7 fruit fly cellular contexts compared by ENCODE assay signal in the genomic region with DNA sequence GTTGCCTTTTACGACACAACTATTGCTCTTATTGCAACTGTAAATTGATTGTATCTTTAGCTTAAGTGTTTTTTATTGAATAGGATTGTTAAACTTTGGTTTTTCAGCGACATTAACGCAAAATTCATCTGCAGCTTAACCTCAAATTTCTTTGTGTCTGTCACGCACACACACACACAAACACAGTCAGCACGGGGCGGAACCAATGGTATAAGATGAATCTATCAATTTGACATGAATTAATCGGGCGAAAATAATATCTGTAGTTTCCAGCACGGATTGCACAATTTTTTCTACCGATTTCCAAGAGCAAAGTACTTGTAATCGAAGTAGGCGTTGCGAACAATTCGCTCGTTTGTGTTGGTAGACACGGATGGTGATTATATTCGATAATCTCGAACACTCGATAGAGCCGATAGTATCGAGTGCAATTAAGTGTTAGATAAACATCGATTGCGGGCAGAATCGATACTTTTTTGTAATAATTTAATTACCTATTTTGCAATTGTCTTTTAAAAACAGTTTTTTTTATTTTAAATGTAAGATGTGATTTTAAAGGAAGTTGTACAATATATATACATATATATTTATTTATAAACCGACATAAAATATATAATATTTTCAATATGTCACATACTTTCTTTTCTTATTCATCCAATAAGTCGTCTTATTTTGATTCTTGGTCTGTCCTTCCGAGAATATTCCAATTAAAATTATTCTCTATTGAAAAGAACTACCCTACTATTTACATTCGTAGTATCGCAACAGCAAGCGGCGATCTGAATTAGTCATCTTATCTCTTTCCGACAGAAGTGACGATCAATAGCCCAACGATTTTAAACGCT.
A peak's percentile ranks its signal among the peaks of the same experiment; 100 is the strongest.
TF ChIP-seq lines count a peak whose summit lies in the region.

Gene PRL-1, minus strand, starts transcription at position 380 of the 845 bp plus-strand sequence.
Gene EndoGI, plus strand, starts transcription at position 462 of the 845 bp plus-strand sequence.

- no peak for TF ChIP-seq CTCF in whole organism, embryonic (GFP tag; optimal IDR thresholded peaks at IDR 0.05; lab: Kevin White, UChicago)

TF ChIP-seq in Kc167, 6 proteins besides CTCF, POLR2A, EP300 and RAD21:
- TF ChIP-seq psq (optimal IDR thresholded peaks at IDR 0.05; lab: Kevin White, UChicago) (peak; percentile 84), Sin3A (optimal IDR thresholded peaks at IDR 0.05; lab: Kevin White, UChicago) (no peak), h (optimal IDR thresholded peaks at IDR 0.05; lab: Kevin White, UChicago) (no peak)

TF ChIP-seq in whole organism, 6 proteins besides CTCF, POLR2A, EP300 and RAD21:
- no peak for TF ChIP-seq pan (optimal IDR thresholded peaks at IDR 0.05; lab: Kevin White, UChicago)
- TF ChIP-seq psq (optimal IDR thresholded peaks at IDR 0.05; lab: Kevin White, UChicago) = no peak
- TF ChIP-seq EcR (GFP tag; optimal IDR thresholded peaks at IDR 0.05; lab: Kevin White, UChicago) = no peak
- TF ChIP-seq usp (GFP tag; optimal IDR thresholded peaks at IDR 0.05; lab: Kevin White, UChicago) = no peak
- peak; percentile 47 for TF ChIP-seq CG8478 (optimal IDR thresholded peaks at IDR 0.05; lab: Kevin White, UChicago)
TF ChIP-seq in whole organism: peak in this region for 1.

TF ChIP-seq in whole organism, adult, 20 proteins besides CTCF, POLR2A, EP300 and RAD21 (continues in another document):
- TF ChIP-seq ovo (GFP tag; optimal IDR thresholded peaks at IDR 0.05; lab: Kevin White, UChicago) (peak; percentile 69), Hr96 (GFP tag; optimal IDR thresholded peaks at IDR 0.05; lab: Kevin White, UChicago) (no peak), CG14711 (tag; optimal IDR thresholded peaks at IDR 0.05; lab: Kevin White, UChicago) (peak; percentile 92), bab1 (GFP tag; optimal IDR thresholded peaks at IDR 0.05; lab: Kevin White, UChicago) (peak; percentile 96), CG7045 (GFP tag; optimal IDR thresholded peaks at IDR 0.05; lab: Kevin White, UChicago) (peak; percentile 84), cic (GFP tag; optimal IDR thresholded peaks at IDR 0.05; lab: Kevin White, UChicago) (peak; percentile 51), pad (GFP tag; optimal IDR thresholded peaks at IDR 0.05; lab: Kevin White, UChicago) (peak; percentile 66), CG33017 (tag; optimal IDR thresholded peaks at IDR 0.05; lab: Kevin White, UChicago) (peak; percentile 94), CG12768 (GFP tag; optimal IDR thresholded peaks at IDR 0.05; lab: Kevin White, UChicago) (peak; percentile 56), CG1620 (GFP tag; optimal IDR thresholded peaks at IDR 0.05; lab: Kevin White, UChicago) (peak; percentile 20), CG11617 (GFP tag; optimal IDR thresholded peaks at IDR 0.05; lab: Kevin White, UChicago) (peak; percentile 95), CG7101 (tag; optimal IDR thresholded peaks at IDR 0.05; lab: Kevin White, UChicago) (peak; percentile 94), Mnt (GFP tag; optimal IDR thresholded peaks at IDR 0.05; lab: Kevin White, UChicago) (peak; percentile 40), tj (GFP tag; optimal IDR thresholded peaks at IDR 0.05; lab: Kevin White, UChicago) (peak; percentile 65)

TF ChIP-seq in whole organism, embryonic, 481 proteins besides CTCF, POLR2A, EP300 and RAD21 (continues in another document):
- TF ChIP-seq Bgb (GFP tag; IDR thresholded peaks at IDR 0.05; lab: Robert Waterston, UW; ENCODE audit: partially characterized antibody) = peak; percentile 99
- peak; percentile 79 for TF ChIP-seq CG13894 (tag; optimal IDR thresholded peaks at IDR 0.05; lab: Kevin White, UChicago)
- TF ChIP-seq luna (GFP tag; optimal IDR thresholded peaks at IDR 0.05; lab: Kevin White, UChicago) = no peak
- peak; percentile 31 for TF ChIP-seq ATbp (GFP tag; optimal IDR thresholded peaks at IDR 0.05; lab: Kevin White, UChicago)
- TF ChIP-seq peb (GFP tag; IDR thresholded peaks at IDR 0.05; lab: Robert Waterston, UW) = peak; percentile 26; the same call in 1 of the 2 replicates
- TF ChIP-seq CG15479 (GFP tag; optimal IDR thresholded peaks at IDR 0.05; lab: Kevin White, UChicago) = peak; percentile 53
- no peak for TF ChIP-seq dmrt99B (tag; optimal IDR thresholded peaks at IDR 0.05; lab: Kevin White, UChicago)
- no peak for TF ChIP-seq hth (optimal IDR thresholded peaks at IDR 0.05; lab: Kevin White, UChicago)
- no peak for TF ChIP-seq CG11247 (GFP tag; IDR thresholded peaks at IDR 0.05; lab: Robert Waterston, UW)
- peak; percentile 36 for TF ChIP-seq CG4820 (GFP tag; optimal IDR thresholded peaks at IDR 0.05; lab: Kevin White, UChicago)
- TF ChIP-seq sr (GFP tag; IDR thresholded peaks at IDR 0.05; lab: Robert Waterston, UW) = no peak
- TF ChIP-seq CG15269 (tag; optimal IDR thresholded peaks at IDR 0.05; lab: Kevin White, UChicago) = peak; percentile 90
- TF ChIP-seq Sox102F (GFP tag; optimal IDR thresholded peaks at IDR 0.05; lab: Kevin White, UChicago) = no peak
- TF ChIP-seq CG13123 (GFP tag; optimal IDR thresholded peaks at IDR 0.05; lab: Kevin White, UChicago) = peak; percentile 32
- no peak for TF ChIP-seq pros (GFP tag; optimal IDR thresholded peaks at IDR 0.05; lab: Kevin White, UChicago)

TF ChIP-seq in whole organism, prepupa, 60 proteins besides CTCF, POLR2A, EP300 and RAD21 (continues in another document):
- TF ChIP-seq Lpt (GFP tag; optimal IDR thresholded peaks at IDR 0.05; lab: Kevin White, UChicago) = peak; percentile 45
- TF ChIP-seq CG16779 (tag; optimal IDR thresholded peaks at IDR 0.05; lab: Kevin White, UChicago) = no peak
- TF ChIP-seq fkh (GFP tag; optimal IDR thresholded peaks at IDR 0.05; lab: Kevin White, UChicago) = peak; percentile 58
- TF ChIP-seq CG4318 (GFP tag; optimal IDR thresholded peaks at IDR 0.05; lab: Kevin White, UChicago) = no peak
- no peak for TF ChIP-seq fd59A (GFP tag; optimal IDR thresholded peaks at IDR 0.05; lab: Kevin White, UChicago)
- TF ChIP-seq dac (GFP tag; optimal IDR thresholded peaks at IDR 0.05; lab: Kevin White, UChicago) = no peak
- peak; percentile 81 for TF ChIP-seq Ets96B (tag; optimal IDR thresholded peaks at IDR 0.05; lab: Kevin White, UChicago)
- peak; percentile 31 for TF ChIP-seq Sox15 (GFP tag; optimal IDR thresholded peaks at IDR 0.05; lab: Kevin White, UChicago)
- TF ChIP-seq Blimp-1 (GFP tag; optimal IDR thresholded peaks at IDR 0.05; lab: Kevin White, UChicago) = peak; percentile 39
- TF ChIP-seq eg (GFP tag; IDR thresholded peaks at IDR 0.05; lab: Robert Waterston, UW) = no peak; the same call in 1 of the 3 replicates
- no peak for TF ChIP-seq CG11902 (GFP tag; optimal IDR thresholded peaks at IDR 0.05; lab: Kevin White, UChicago)
- TF ChIP-seq achi (GFP tag; optimal IDR thresholded peaks at IDR 0.05; lab: Kevin White, UChicago) = peak; percentile 72
- TF ChIP-seq CG6808 (GFP tag; optimal IDR thresholded peaks at IDR 0.05; lab: Kevin White, UChicago) = peak; percentile 56
- peak; percentile 80 for TF ChIP-seq acj6 (GFP tag; optimal IDR thresholded peaks at IDR 0.05; lab: Kevin White, UChicago)
- TF ChIP-seq Hr4 (GFP tag; optimal IDR thresholded peaks at IDR 0.05; lab: Kevin White, UChicago) = peak; percentile 69

TF ChIP-seq in whole organism, pupa, 21 proteins besides CTCF, POLR2A, EP300 and RAD21 (continues in another document):
- TF ChIP-seq CG10348 (GFP tag; IDR thresholded peaks at IDR 0.05; lab: Robert Waterston, UW) = no peak
- TF ChIP-seq EcR (GFP tag; optimal IDR thresholded peaks at IDR 0.05; lab: Kevin White, UChicago) = no peak
- peak; percentile 81 for TF ChIP-seq CG8159 (tag; optimal IDR thresholded peaks at IDR 0.05; lab: Kevin White, UChicago)
- TF ChIP-seq CG15710 (tag; optimal IDR thresholded peaks at IDR 0.05; lab: Kevin White, UChicago) = peak; percentile 79
- peak; percentile 75 for TF ChIP-seq CG17806 (tag; optimal IDR thresholded peaks at IDR 0.05; lab: Kevin White, UChicago)
- peak; percentile 87 for TF ChIP-seq CG32121 (GFP tag; IDR thresholded peaks at IDR 0.05; lab: Robert Waterston, UW)
- peak; percentile 78; the same call in 1 of the 2 replicates for TF ChIP-seq Ets98B (GFP tag; IDR thresholded peaks at IDR 0.05; lab: Robert Waterston, UW)
- TF ChIP-seq CG9948 (tag; optimal IDR thresholded peaks at IDR 0.05; lab: Kevin White, UChicago) = peak; percentile 71
- peak; percentile 10 for TF ChIP-seq gl (tag; optimal IDR thresholded peaks at IDR 0.05; lab: Kevin White, UChicago)
- TF ChIP-seq Pif1B (GFP tag; optimal IDR thresholded peaks at IDR 0.05; lab: Kevin White, UChicago) = peak; percentile 47
- TF ChIP-seq D1 (tag; optimal IDR thresholded peaks at IDR 0.05; lab: Kevin White, UChicago) = peak; percentile 4
- TF ChIP-seq CG8301 (tag; optimal IDR thresholded peaks at IDR 0.05; lab: Kevin White, UChicago) = peak; percentile 67
- no peak for TF ChIP-seq CG13204 (GFP tag; optimal IDR thresholded peaks at IDR 0.05; lab: Kevin White, UChicago)
- TF ChIP-seq fd96Ca (GFP tag; IDR thresholded peaks at IDR 0.05; lab: Robert Waterston, UW) = no peak
- TF ChIP-seq Pif1A (GFP tag; optimal IDR thresholded peaks at IDR 0.05; lab: Kevin White, UChicago) = peak; percentile 68
- peak; percentile 85 for TF ChIP-seq CG12605 (GFP tag; IDR thresholded peaks at IDR 0.05; lab: Robert Waterston, UW)

TF ChIP-seq in whole organism, wandering third instar larva, 38 proteins besides CTCF, POLR2A, EP300 and RAD21 (continues in another document):
- TF ChIP-seq sv (GFP tag; optimal IDR thresholded peaks at IDR 0.05; lab: Kevin White, UChicago) = peak; percentile 51
- TF ChIP-seq h (GFP tag; optimal IDR thresholded peaks at IDR 0.05; lab: Kevin White, UChicago) = peak; percentile 57
- TF ChIP-seq CG9705 (GFP tag; optimal IDR thresholded peaks at IDR 0.05; lab: Kevin White, UChicago) = peak; percentile 19
- TF ChIP-seq GATAd (GFP tag; optimal IDR thresholded peaks at IDR 0.05; lab: Kevin White, UChicago) = no peak
- TF ChIP-seq fru (GFP tag; optimal IDR thresholded peaks at IDR 0.05; lab: Kevin White, UChicago) = peak; percentile 46
- TF ChIP-seq Hnf4 (GFP tag; optimal IDR thresholded peaks at IDR 0.05; lab: Kevin White, UChicago) = peak; percentile 78
- no peak for TF ChIP-seq pan (optimal IDR thresholded peaks at IDR 0.05; lab: Kevin White, UChicago)
- peak; percentile 10 for TF ChIP-seq dsf (GFP tag; optimal IDR thresholded peaks at IDR 0.05; lab: Kevin White, UChicago; ENCODE audit: borderline replicate concordance)
- peak; percentile 66 for TF ChIP-seq Hr83 (GFP tag; optimal IDR thresholded peaks at IDR 0.05; lab: Kevin White, UChicago; ENCODE audit: poor library complexity, severe bottlenecking)
- TF ChIP-seq jim (GFP tag; optimal IDR thresholded peaks at IDR 0.05; lab: Kevin White, UChicago) = no peak
- peak; percentile 46 for TF ChIP-seq woc (GFP tag; optimal IDR thresholded peaks at IDR 0.05; lab: Kevin White, UChicago)
- peak; percentile 35 for TF ChIP-seq br (GFP tag; optimal IDR thresholded peaks at IDR 0.05; lab: Kevin White, UChicago)
- TF ChIP-seq Rel (GFP tag; optimal IDR thresholded peaks at IDR 0.05; lab: Kevin White, UChicago) = no peak
- peak; percentile 53 for TF ChIP-seq Rel (tag; optimal IDR thresholded peaks at IDR 0.05; lab: Kevin White, UChicago)
- no peak for TF ChIP-seq Dfd (GFP tag; optimal IDR thresholded peaks at IDR 0.05; lab: Kevin White, UChicago)
- TF ChIP-seq foxo (GFP tag; optimal IDR thresholded peaks at IDR 0.05; lab: Kevin White, UChicago) = peak; percentile 25 to 79
- TF ChIP-seq N (GFP tag; optimal IDR thresholded peaks at IDR 0.05; lab: Kevin White, UChicago) = peak; percentile 39
- peak; percentile 37 for TF ChIP-seq ey (GFP tag; optimal IDR thresholded peaks at IDR 0.05; lab: Kevin White, UChicago)
